1 fruit fly cellular context compared by ENCODE assay signal in the genomic region with DNA sequence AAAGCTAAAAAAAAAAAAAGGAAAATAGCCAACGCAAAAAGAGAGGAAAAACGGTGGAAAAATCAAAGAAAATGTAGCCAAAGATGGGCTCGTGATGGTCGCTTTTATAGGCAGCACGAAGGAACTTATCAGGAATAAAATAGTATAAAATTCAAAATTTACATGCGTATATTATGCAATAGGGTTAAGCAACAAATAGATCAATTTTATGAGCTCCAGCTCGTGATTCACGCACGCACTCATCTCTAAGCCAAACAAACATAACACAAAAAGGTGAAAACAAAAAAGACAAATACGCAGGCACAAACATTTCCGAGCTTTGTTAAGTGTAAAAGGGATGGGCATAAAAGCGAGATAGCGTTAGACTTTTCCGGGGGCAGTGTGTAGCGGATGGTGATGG.
TF ChIP-seq lines count a peak whose summit lies in the region.

No protein-coding gene starts in this region.

TF ChIP-seq in whole organism, embryonic, 481 proteins besides CTCF, POLR2A, EP300 and RAD21 (continued from another document):
- TF ChIP-seq CG14441 (GFP tag; IDR thresholded peaks at IDR 0.05; lab: Robert Waterston, UW) (peak; percentile 52; the same call in 1 of the 2 replicates), odd (GFP tag; optimal IDR thresholded peaks at IDR 0.05; lab: Kevin White, UChicago) (peak; percentile 40), cwo (GFP tag; optimal IDR thresholded peaks at IDR 0.05; lab: Kevin White, UChicago) (no peak), ttk (GFP tag; IDR thresholded peaks at IDR 0.05; lab: Robert Waterston, UW) (peak; percentile 60), nerfin-2 (GFP tag; IDR thresholded peaks at IDR 0.05; lab: Robert Waterston, UW; ENCODE audit: partially characterized antibody) (0 out of 2 replicates have a peak, but pooled peaks have one; percentile 37), wek (GFP tag; optimal IDR thresholded peaks at IDR 0.05; lab: Kevin White, UChicago) (no peak), tio (GFP tag; optimal IDR thresholded peaks at IDR 0.05; lab: Kevin White, UChicago) (peak; percentile 27), CG15269 (tag; optimal IDR thresholded peaks at IDR 0.05; lab: Kevin White, UChicago) (peak; percentile 34), crc (GFP tag; optimal IDR thresholded peaks at IDR 0.05; lab: Kevin White, UChicago) (no peak), hb (GFP tag; IDR thresholded peaks at IDR 0.05; lab: Robert Waterston, UW; ENCODE audit: partially characterized antibody) (peak; percentile 59; the same call in 1 of the 3 replicates), z (GFP tag; IDR thresholded peaks at IDR 0.05; lab: Robert Waterston, UW) (peak; percentile 49; the same call in 1 of the 3 replicates), CG8944 (GFP tag; optimal IDR thresholded peaks at IDR 0.05; lab: Kevin White, UChicago) (peak; percentile 41), sob (GFP tag; IDR thresholded peaks at IDR 0.05; lab: Robert Waterston, UW) (peak; percentile 61), Doc3 (GFP tag; IDR thresholded peaks at IDR 0.05; lab: Robert Waterston, UW; ENCODE audit: partially characterized antibody) (peak; percentile 73), dmrt99B (tag; optimal IDR thresholded peaks at IDR 0.05; lab: Kevin White, UChicago) (peak; percentile 56), ssp (GFP tag; IDR thresholded peaks at IDR 0.05; lab: Robert Waterston, UW) (peak; percentile 41; the same call in 1 of the 2 replicates), CG14050 (GFP tag; IDR thresholded peaks at IDR 0.05; lab: Robert Waterston, UW) (peak; percentile 44; the same call in 1 of the 3 replicates), pfk (GFP tag; optimal IDR thresholded peaks at IDR 0.05; lab: Kevin White, UChicago) (no peak), fru (optimal IDR thresholded peaks at IDR 0.05; lab: Kevin White, UChicago) (no peak), CG2199 (GFP tag; IDR thresholded peaks at IDR 0.05; lab: Robert Waterston, UW) (no peak)
